Worm (Caenorhabditis elegans): ENCODE results near the gene srt-6.

srt-6 gene

ce11 chrV:7379384-7379783 is 29.2 kb downstream of the srt-6 start, which contains the start of gene srsx-24:
srsx-24 (minus strand) TSS chrV:7379484.
- TF ChIP-seq ceh-16 (tag; optimal IDR thresholded peaks at IDR 0.05) (no peak), ztf-4 (tag; optimal IDR thresholded peaks at IDR 0.05) (no peak), lin-15B (tag; optimal IDR thresholded peaks at IDR 0.05) (no peak), mml-1 (tag; optimal IDR thresholded peaks at IDR 0.05) (no peak), ztf-11 (tag; optimal IDR thresholded peaks at IDR 0.05) (no peak), eor-1 (tag; optimal IDR thresholded peaks at IDR 0.05) (no peak), ama-1 (optimal IDR thresholded peaks at IDR 0.05) (no peak), elt-2 (tag; optimal IDR thresholded peaks at IDR 0.05) (no peak), snpc-4 (tag; optimal IDR thresholded peaks at IDR 0.05) (no peak), elt-1 (tag; optimal IDR thresholded peaks at IDR 0.05) (no peak), pqm-1 (tag; optimal IDR thresholded peaks at IDR 0.05) (no peak), fkh-10 (GFP tag; optimal IDR thresholded peaks at IDR 0.05) (no peak), zag-1 (tag; optimal IDR thresholded peaks at IDR 0.05) (no peak), nhr-67 (tag; optimal IDR thresholded peaks at IDR 0.05) (no peak), ceh-9 (tag; optimal IDR thresholded peaks at IDR 0.05) (no peak), elt-3 (tag; optimal IDR thresholded peaks at IDR 0.05) (no peak), nhr-28 (tag; optimal IDR thresholded peaks at IDR 0.05) (no peak), lin-39 (tag; optimal IDR thresholded peaks at IDR 0.05) (no peak), unc-39 (tag; optimal IDR thresholded peaks at IDR 0.05) (no peak), skn-1 (tag; optimal IDR thresholded peaks at IDR 0.05) (no peak)

- TF ChIP-seq eor-1 (tag; optimal IDR thresholded peaks at IDR 0.05): no peak
- no peak for TF ChIP-seq daf-12 (tag; optimal IDR thresholded peaks at IDR 0.05)
- TF ChIP-seq mml-1 (tag; optimal IDR thresholded peaks at IDR 0.05): no peak
- no peak for TF ChIP-seq zag-1 (tag; optimal IDR thresholded peaks at IDR 0.05)
- TF ChIP-seq unc-62 (GFP tag; optimal IDR thresholded peaks at IDR 0.05): no peak
Measured at ce11 chrV:7374090-7374489, 34.5 kb downstream of the srt-6 start, which contains the start of gene srx-56. srx-56 (plus strand) TSS chrV:7374390.

- TF ChIP-seq ztf-11 (tag; optimal IDR thresholded peaks at IDR 0.05) (no peak), ceh-82 (tag; optimal IDR thresholded peaks at IDR 0.05) (no peak), nhr-12 (tag; optimal IDR thresholded peaks at IDR 0.05) (no peak), lin-15B (tag; optimal IDR thresholded peaks at IDR 0.05) (no peak), unc-62 (GFP tag; optimal IDR thresholded peaks at IDR 0.05) (no peak), elt-2 (tag; optimal IDR thresholded peaks at IDR 0.05) (no peak), lin-39 (tag; optimal IDR thresholded peaks at IDR 0.05) (no peak), nhr-28 (tag; optimal IDR thresholded peaks at IDR 0.05) (no peak), nfya-1 (tag; optimal IDR thresholded peaks at IDR 0.05; ENCODE audit: insufficient read depth) (no peak), fos-1 (tag; optimal IDR thresholded peaks at IDR 0.05) (no peak), elt-3 (tag; optimal IDR thresholded peaks at IDR 0.05) (no peak), egl-27 (tag; optimal IDR thresholded peaks at IDR 0.05) (no peak), nhr-25 (tag; optimal IDR thresholded peaks at IDR 0.05) (no peak), mml-1 (tag; optimal IDR thresholded peaks at IDR 0.05) (no peak), lsy-12 (tag; optimal IDR thresholded peaks at IDR 0.05) (no peak), snpc-4 (tag; optimal IDR thresholded peaks at IDR 0.05) (no peak), zag-1 (tag; optimal IDR thresholded peaks at IDR 0.05) (no peak), ceh-28 (tag; optimal IDR thresholded peaks at IDR 0.05) (no peak), jun-1 (tag; optimal IDR thresholded peaks at IDR 0.05) (no peak), hmg-11 (tag; optimal IDR thresholded peaks at IDR 0.05) (no peak)
Measured at ce11 chrV:7369578-7369977, 39.0 kb downstream of the srt-6 start, which contains the start of gene srj-14. srj-14 (plus strand) TSS chrV:7369708.

ce11 chrV:7364951-7365350 is 43.7 kb downstream of the srt-6 start, which contains the start of gene exc-13:
exc-13 (plus strand) TSS chrV:7365251.
- TF ChIP-seq pha-4 (tag; optimal IDR thresholded peaks at IDR 0.05): no peak
- peak; percentile 2 for TF ChIP-seq lin-39 (tag; optimal IDR thresholded peaks at IDR 0.05)

ce11 chrV:7364059-7364458 is 44.6 kb downstream of the srt-6 start, which contains the start of gene cyp-35A2:
cyp-35A2 (minus strand) TSS chrV:7364182.
- no peak for TF ChIP-seq mdl-1 (tag; optimal IDR thresholded peaks at IDR 0.05)
- peak; percentile 79 for TF ChIP-seq pqm-1 (tag; optimal IDR thresholded peaks at IDR 0.05)
- TF ChIP-seq zag-1 (tag; optimal IDR thresholded peaks at IDR 0.05): no peak
- TF ChIP-seq elt-2 (tag; optimal IDR thresholded peaks at IDR 0.05): peak; percentile 86
- no peak for TF ChIP-seq tbx-2 (tag; optimal IDR thresholded peaks at IDR 0.05)
- no peak for TF ChIP-seq nhr-43 (tag; optimal IDR thresholded peaks at IDR 0.05; ENCODE audit: poor library complexity, severe bottlenecking)
- no peak for TF ChIP-seq elt-1 (tag; optimal IDR thresholded peaks at IDR 0.05)
